Worm (Caenorhabditis elegans) whole organism, L1 larva: ENCODE data around the gene T10D4.19.
"Not testable (repeated sequence)": the region's sequence is repeated elsewhere in the genome, so short reads cannot be mapped to it uniquely, and the experiment has no call there.

ENCODE experiments used
- C04F5.9 ChIP-seq: sonication (generic microtip); optimal IDR thresholded peaks from 2 replicates; lab custom pipeline; 2016; ENCODE audit warnings: missing genetic modification characterization, missing compliant biosample characterization
- aha-1 ChIP-seq: fragments of 150-350 bp; optimal IDR thresholded peaks from 2 replicates; lab custom pipeline; 2014; ENCODE audit warnings: missing biosample characterization, missing genetic modification characterization
- blmp-1 ChIP-seq: fragments of 150-350 bp; optimal IDR thresholded peaks from 2 replicates; lab custom pipeline; 2014; ENCODE audit warnings: missing biosample characterization, missing genetic modification characterization
- ceh-8 ChIP-seq: fragments of 200-800 bp; sonication (Bioruptor generic); optimal IDR thresholded peaks from 2 replicates; lab custom pipeline; 2018; ENCODE audit warnings: mild to moderate bottlenecking, missing genetic modification characterization, moderate library complexity, missing compliant biosample characterization
- ces-1 ChIP-seq: fragments of 150-350 bp; optimal IDR thresholded peaks from 2 replicates; lab custom pipeline; 2014; ENCODE audit warnings: missing biosample characterization, missing genetic modification reagents, missing genetic modification characterization
- dsc-1 ChIP-seq: sonication (generic microtip); optimal IDR thresholded peaks from 2 replicates; lab custom pipeline; 2016; ENCODE audit warnings: mild to moderate bottlenecking, missing genetic modification characterization, missing compliant biosample characterization
- fkh-10 ChIP-seq: sonication (generic microtip); optimal IDR thresholded peaks from 2 replicates; lab custom pipeline; 2017; ENCODE audit warnings: missing biosample characterization, missing genetic modification reagents, missing genetic modification characterization
- fkh-4 ChIP-seq: sonication (generic microtip); optimal IDR thresholded peaks from 2 replicates; lab custom pipeline; 2016; ENCODE audit warnings: missing compliant biosample characterization, missing genetic modification characterization, borderline replicate concordance
- lin-35 ChIP-seq, 2 experiments: fragments of 150-350 bp; optimal IDR thresholded peaks; 2 replicates each; lab custom pipeline; 2014; ENCODE audit warnings: missing biosample characterization in 2 of 2, missing genetic modification characterization in 2 of 2, missing genetic modification reagents in 2 of 2
- mep-1 ChIP-seq: fragments of 150-350 bp; optimal IDR thresholded peaks from 2 replicates; lab custom pipeline; 2014; ENCODE audit warnings: missing biosample characterization, missing genetic modification characterization
- nhr-19 ChIP-seq: fragments of 200-800 bp; sonication (Bioruptor generic); conservative IDR thresholded peaks from 2 replicates; pipeline ENCODE4 v1.3.6; 2022; ENCODE audit warnings: missing genetic modification characterization, missing compliant biosample characterization
- nhr-237 ChIP-seq: fragments of 150-350 bp; optimal IDR thresholded peaks from 2 replicates; lab custom pipeline; 2014; ENCODE audit warnings: missing biosample characterization, missing genetic modification characterization
- nhr-85 ChIP-seq: sonication (generic microtip); peaks from one replicate; lab custom pipeline; 2016; ENCODE audit warnings: missing genetic modification characterization, inconsistent platforms, missing compliant biosample characterization
- pax-3 ChIP-seq: fragments of 200-800 bp; sonication (Bioruptor generic); optimal IDR thresholded peaks from 2 replicates; lab custom pipeline; 2018; ENCODE audit warnings: mild to moderate bottlenecking, missing genetic modification characterization, moderate library complexity, missing compliant biosample characterization
- sptf-1 ChIP-seq: fragments of 150-350 bp; optimal IDR thresholded peaks from 2 replicates; lab custom pipeline; 2014; ENCODE audit warnings: missing biosample characterization, missing genetic modification characterization
- tlp-1 ChIP-seq: fragments of 150-350 bp; optimal IDR thresholded peaks from 2 replicates; lab custom pipeline; 2014; ENCODE audit warnings: missing biosample characterization, missing genetic modification characterization
- unc-86 ChIP-seq: sonication (generic microtip); optimal IDR thresholded peaks from 2 replicates; lab custom pipeline; 2016; ENCODE audit warnings: missing genetic modification characterization, missing compliant biosample characterization
- vab-15 ChIP-seq: sonication (generic microtip); optimal IDR thresholded peaks from 2 replicates; lab custom pipeline; 2017; ENCODE audit warnings: missing genotype, mild to moderate bottlenecking, missing genetic modification characterization, missing compliant biosample characterization
- xbp-1 ChIP-seq: sonication (generic microtip); optimal IDR thresholded peaks from 2 replicates; lab custom pipeline; 2016; ENCODE audit warnings: missing genetic modification characterization, missing compliant biosample characterization

Gene T10D4.19

DNA sequence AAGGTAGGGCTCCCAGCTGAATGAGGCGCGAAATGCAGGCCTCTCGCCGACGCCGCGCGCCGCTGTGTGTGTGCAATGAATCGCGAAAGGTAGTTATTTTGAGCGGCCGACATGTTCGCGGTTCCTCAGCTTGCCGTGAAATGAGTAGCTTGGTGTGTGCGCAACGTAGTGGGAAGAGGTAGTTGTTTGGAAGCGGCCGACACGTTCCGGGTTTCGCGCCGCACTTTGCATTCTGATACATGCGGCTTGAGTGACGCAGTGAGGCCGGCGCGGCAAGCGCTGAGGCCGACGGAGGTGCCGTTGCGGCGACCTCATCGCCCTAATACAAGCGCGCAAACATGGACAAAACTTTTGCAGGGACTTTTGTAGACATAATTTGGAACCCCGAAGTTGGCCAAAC is 44.0 kb downstream of the T10D4.19 start (continued):
- no peak for TF ChIP-seq C04F5.9

DNA sequence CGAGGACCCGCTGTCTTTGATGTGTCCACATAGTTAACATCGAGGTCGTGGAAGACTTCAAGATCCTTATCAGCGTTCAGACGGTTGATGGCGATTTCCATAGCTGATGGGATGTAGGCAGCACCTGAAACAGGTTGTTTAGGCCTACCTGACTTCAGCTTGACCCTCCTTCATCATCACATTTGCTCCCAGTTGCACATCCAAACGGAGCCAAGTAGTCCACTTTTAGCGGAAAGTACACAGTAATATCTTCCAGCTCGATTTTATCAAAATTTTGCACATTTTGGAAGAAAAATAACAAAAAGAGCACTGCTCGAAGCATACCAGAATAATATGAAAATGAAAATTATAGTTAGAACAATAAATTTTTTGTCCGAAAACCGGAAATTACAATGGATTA is 45.2 kb downstream of the T10D4.19 start, which contains the start of gene gcy-15:
gcy-15 (minus strand) TSS at position 101 of the 400 bp plus-strand sequence.
- TF ChIP-seq pax-3 (tag; lab: Kevin White, UChicago) = no peak
- no peak for TF ChIP-seq fkh-4 (tag; lab: Kevin White, UChicago)
- no peak for TF ChIP-seq sptf-1

DNA sequence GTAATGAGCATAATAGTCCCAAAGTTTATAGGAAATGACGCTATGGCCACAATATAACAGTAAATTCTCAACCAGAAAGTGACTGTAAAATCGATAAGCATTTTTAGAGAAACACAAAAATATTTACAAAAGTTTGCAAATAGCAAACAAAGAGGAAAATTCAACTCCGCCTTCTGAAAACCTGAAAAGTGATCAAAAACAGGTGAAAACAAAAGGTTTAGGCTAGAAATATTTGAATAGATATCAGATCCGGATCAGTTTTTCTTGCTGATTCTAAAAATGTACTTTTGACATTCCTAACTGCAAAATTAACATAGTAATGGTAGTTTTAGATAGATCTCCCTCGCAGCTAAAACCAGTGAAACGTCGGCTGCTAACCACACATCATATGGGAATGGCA is 47.3 kb downstream of the T10D4.19 start, which contains the start of gene sri-51:
sri-51 (minus strand) TSS at position 101 of the 400 bp plus-strand sequence.
- no peak for TF ChIP-seq vab-15 (tag; lab: Kevin White, UChicago)
- TF ChIP-seq nhr-85 (tag; lab: Kevin White, UChicago) = no peak
- no peak for TF ChIP-seq xbp-1 (tag; lab: Kevin White, UChicago)
- no peak for TF ChIP-seq blmp-1 (tag; lab: Kevin White, UChicago)
- TF ChIP-seq dsc-1 (tag; lab: Kevin White, UChicago) = no peak
- no peak for TF ChIP-seq ceh-8 (GFP tag; lab: Kevin White, UChicago)
- no peak for TF ChIP-seq ces-1 (GFP tag; lab: Kevin White, UChicago)
- TF ChIP-seq nhr-19 (GFP tag; lab: Robert Waterston, UW) = no peak
- no peak for TF ChIP-seq aha-1 (tag; lab: Kevin White, UChicago)
- TF ChIP-seq mep-1 (tag; lab: Kevin White, UChicago) = no peak
- TF ChIP-seq unc-86 (tag; lab: Kevin White, UChicago) = no peak
- no peak for TF ChIP-seq nhr-237 (tag; lab: Kevin White, UChicago)

DNA sequence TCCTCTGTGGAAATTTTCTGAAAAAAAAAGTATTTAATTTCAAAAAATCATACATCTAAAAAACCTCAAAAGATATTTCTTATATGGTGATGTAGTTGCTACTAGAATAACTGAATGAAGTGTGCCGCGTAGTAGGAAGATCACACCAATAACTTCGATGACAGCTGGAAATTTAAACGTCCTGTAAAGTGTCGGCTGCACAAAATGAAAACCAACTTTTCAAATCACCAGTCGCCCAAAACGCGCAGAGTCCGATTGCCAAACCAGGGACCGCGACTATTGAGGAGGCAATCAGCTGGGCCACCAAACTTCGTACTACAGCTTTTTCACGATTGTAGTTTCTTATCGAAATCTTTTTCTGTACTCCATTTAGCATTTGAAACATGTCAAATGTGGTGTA is 49.5 kb downstream of the T10D4.19 start, which contains the start of gene sri-48:
sri-48 (minus strand) TSS at position 101 of the 400 bp plus-strand sequence.
- not testable (repeated sequence) for TF ChIP-seq tlp-1 (tag; lab: Kevin White, UChicago); lin-35 (GFP tag; optimal IDR thresholded peaks at IDR 0.05; lab: Kevin White, UChicago); fkh-10 (GFP tag; lab: Kevin White, UChicago)
